Worm (Caenorhabditis elegans): ENCODE measurements around the gene E02C12.11.

- TF ChIP-seq elt-2 (tag; optimal IDR thresholded peaks at IDR 0.05) (no peak), egl-27 (tag; optimal IDR thresholded peaks at IDR 0.05) (no peak), elt-1 (tag; optimal IDR thresholded peaks at IDR 0.05) (no peak), ztf-11 (tag; optimal IDR thresholded peaks at IDR 0.05) (no peak), nhr-28 (tag; optimal IDR thresholded peaks at IDR 0.05) (no peak), lin-39 (tag; optimal IDR thresholded peaks at IDR 0.05) (no peak), pqm-1 (tag; optimal IDR thresholded peaks at IDR 0.05) (no peak), unc-39 (tag; optimal IDR thresholded peaks at IDR 0.05) (no peak), nhr-12 (tag; optimal IDR thresholded peaks at IDR 0.05) (no peak), pha-4 (tag; optimal IDR thresholded peaks at IDR 0.05) (peak; percentile 25), nhr-237 (tag; optimal IDR thresholded peaks at IDR 0.05) (no peak), tbx-2 (tag; optimal IDR thresholded peaks at IDR 0.05) (no peak), mdl-1 (tag; optimal IDR thresholded peaks at IDR 0.05) (no peak)
Measured at ce11 chrV:9334216-9334615, 45.5 kb downstream of the E02C12.11 start, which contains the start of gene ucp-4.

All from whole organism, L3 larva.